Worm (Caenorhabditis elegans) whole organism, L2 larva: Measurements from ENCODE around the gene ani-1.

Experiments
- C34F6.9 ChIP-seq: fragments of 150-350 bp; optimal IDR thresholded peaks from 2 replicates; lab custom pipeline; 2014; ENCODE audit warnings: missing biosample characterization, missing genetic modification characterization
- F13H6.1 ChIP-seq: sonication (generic microtip); optimal IDR thresholded peaks from 2 replicates; lab custom pipeline; 2016; ENCODE audit warnings: missing genetic modification characterization, missing compliant biosample characterization
- R02D3.7 ChIP-seq: fragments of 150-350 bp; optimal IDR thresholded peaks from 2 replicates; lab custom pipeline; 2014; ENCODE audit warnings: missing biosample characterization, missing genetic modification characterization
- Y55F3AM.14 ChIP-seq: fragments of 200-800 bp; sonication (Bioruptor generic); optimal IDR thresholded peaks from 2 replicates; lab custom pipeline; 2018; ENCODE audit warnings: mild to moderate bottlenecking, missing genetic modification characterization, missing compliant biosample characterization
- ZK546.5 ChIP-seq: sonication (generic microtip); optimal IDR thresholded peaks from 2 replicates; lab custom pipeline; 2017; ENCODE audit warnings: missing biosample characterization, missing genetic modification characterization
- alr-1 ChIP-seq: fragments of 150-350 bp; optimal IDR thresholded peaks from 2 replicates; lab custom pipeline; 2014; ENCODE audit warnings: missing biosample characterization, missing genetic modification characterization
- ama-1 ChIP-seq: fragments of 150-350 bp; optimal IDR thresholded peaks from 2 replicates; lab custom pipeline; 2018; ENCODE audit warnings: inconsistent platforms
- blmp-1 ChIP-seq: sonication (generic microtip); optimal IDR thresholded peaks from 2 replicates; lab custom pipeline; 2017; ENCODE audit warnings: missing genetic modification characterization, mild to moderate bottlenecking, missing compliant biosample characterization, antibody characterized with exemption, moderate library complexity; ENCODE audit not compliant: insufficient read depth
- ceh-16 ChIP-seq: fragments of 150-350 bp; optimal IDR thresholded peaks from 2 replicates; lab custom pipeline; 2014; ENCODE audit warnings: missing biosample characterization, missing genetic modification characterization
- ceh-82 ChIP-seq: fragments of 150-350 bp; optimal IDR thresholded peaks from 2 replicates; lab custom pipeline; 2014; ENCODE audit warnings: missing biosample characterization, missing genetic modification characterization
- crh-2 ChIP-seq: sonication (generic microtip); optimal IDR thresholded peaks from 2 replicates; lab custom pipeline; 2017; ENCODE audit warnings: missing biosample characterization, missing genetic modification characterization
- dmd-4 ChIP-seq: sonication (generic microtip); optimal IDR thresholded peaks from 2 replicates; lab custom pipeline; 2017; ENCODE audit warnings: missing biosample characterization, missing genetic modification characterization
- egl-27 ChIP-seq: sonication (generic microtip); optimal IDR thresholded peaks from 3 replicates; lab custom pipeline; 2017; ENCODE audit warnings: missing biosample characterization, missing genetic modification reagents, missing genetic modification characterization
- elt-1 ChIP-seq: fragments of 150-350 bp; optimal IDR thresholded peaks from 2 replicates; lab custom pipeline; 2014; ENCODE audit warnings: missing biosample characterization, missing genetic modification characterization
- elt-3 ChIP-seq: sonication (generic microtip); optimal IDR thresholded peaks from 2 replicates; lab custom pipeline; 2017; ENCODE audit warnings: missing biosample characterization, missing genetic modification characterization
- gmeb-1 ChIP-seq: fragments of 150-350 bp; optimal IDR thresholded peaks from 2 replicates; lab custom pipeline; 2014; ENCODE audit warnings: missing biosample characterization, missing genetic modification characterization
- lin-13 ChIP-seq: fragments of 150-350 bp; optimal IDR thresholded peaks from 2 replicates; lab custom pipeline; 2014; ENCODE audit warnings: missing biosample characterization, missing genetic modification reagents, missing genetic modification characterization
- lin-39 ChIP-seq: fragments of 150-350 bp; optimal IDR thresholded peaks from 2 replicates; lab custom pipeline; 2014; ENCODE audit warnings: missing biosample characterization, missing genetic modification reagents, missing genetic modification characterization
- mab-5 ChIP-seq: fragments of 150-350 bp; optimal IDR thresholded peaks from 2 replicates; lab custom pipeline; 2014; ENCODE audit warnings: missing biosample characterization, missing genetic modification characterization
- mbf-1 ChIP-seq: sonication (generic microtip); optimal IDR thresholded peaks from 2 replicates; lab custom pipeline; 2017; ENCODE audit warnings: missing biosample characterization, missing genetic modification characterization
- mdl-1 ChIP-seq, 2 experiments: fragments of 150-350 bp in 1 of 2; sonication (generic microtip) in 1 of 2; optimal IDR thresholded peaks; 2 replicates each; lab custom pipeline; 2017; ENCODE audit warnings: missing biosample characterization in 2 of 2, missing genetic modification characterization in 2 of 2
- nhr-12 ChIP-seq: fragments of 150-350 bp; optimal IDR thresholded peaks from 2 replicates; lab custom pipeline; 2014; ENCODE audit warnings: missing biosample characterization, missing genetic modification characterization
- nhr-129 ChIP-seq: fragments of 150-350 bp; optimal IDR thresholded peaks from 2 replicates; lab custom pipeline; 2014; ENCODE audit warnings: missing biosample characterization, missing genetic modification characterization
- nhr-23 ChIP-seq: fragments of 150-350 bp; optimal IDR thresholded peaks from 2 replicates; lab custom pipeline; 2014; ENCODE audit warnings: missing biosample characterization, missing genetic modification reagents, missing genetic modification characterization
- nhr-77 ChIP-seq: fragments of 150-350 bp; optimal IDR thresholded peaks from 2 replicates; lab custom pipeline; 2014; ENCODE audit warnings: missing biosample characterization, missing genetic modification characterization
- peb-1 ChIP-seq: fragments of 150-350 bp; optimal IDR thresholded peaks from 2 replicates; lab custom pipeline; 2014; ENCODE audit warnings: missing biosample characterization, missing genetic modification characterization
- sem-4 ChIP-seq: fragments of 150-350 bp; optimal IDR thresholded peaks from 2 replicates; lab custom pipeline; 2014; ENCODE audit warnings: missing biosample characterization, missing genetic modification reagents, missing genetic modification characterization
- skn-1 ChIP-seq: sonication (generic microtip); optimal IDR thresholded peaks from 2 replicates; lab custom pipeline; 2017; ENCODE audit warnings: missing biosample characterization, missing genetic modification characterization
- sma-3 ChIP-seq: sonication (generic microtip); optimal IDR thresholded peaks from 2 replicates; lab custom pipeline; 2016; ENCODE audit warnings: missing genetic modification reagents, missing genetic modification characterization, missing compliant biosample characterization
- sma-9 ChIP-seq, 2 experiments: fragments of 150-350 bp in 1 of 2; sonication (generic microtip) in 1 of 2; optimal IDR thresholded peaks; 2 replicates each; lab custom pipeline; 2014 to 2016; ENCODE audit warnings: missing genetic modification characterization in 2 of 2, mild to moderate bottlenecking in 1 of 2, missing biosample characterization in 1 of 2, missing compliant biosample characterization in 1 of 2, missing genetic modification reagents in 1 of 2, moderate library complexity in 1 of 2
- unc-55 ChIP-seq: fragments of 150-350 bp; sonication (generic microtip); optimal IDR thresholded peaks from 3 replicates; lab custom pipeline; 2014; ENCODE audit warnings: missing biosample characterization, missing genetic modification reagents, missing genetic modification characterization
- unc-62 ChIP-seq: fragments of 150-350 bp; optimal IDR thresholded peaks from 2 replicates; lab custom pipeline; 2014; ENCODE audit warnings: missing biosample characterization, missing genetic modification reagents, missing genetic modification characterization
- zag-1 ChIP-seq: fragments of 150-350 bp; optimal IDR thresholded peaks from 2 replicates; lab custom pipeline; 2014; ENCODE audit warnings: missing biosample characterization, missing genetic modification characterization
- ztf-1 ChIP-seq: fragments of 200-800 bp; sonication (Bioruptor generic); conservative IDR thresholded peaks from 2 replicates; pipeline ENCODE4 v1.3.6; 2022; ENCODE audit warnings: missing genetic modification characterization, missing compliant biosample characterization
- ztf-4 ChIP-seq: fragments of 150-350 bp; optimal IDR thresholded peaks from 2 replicates; lab custom pipeline; 2014; ENCODE audit warnings: missing biosample characterization, missing genetic modification characterization

The ani-1 gene

ce11 chrIII:12443880-12444279 is 9.3 kb downstream of the ani-1 start:
- TF ChIP-seq blmp-1 (tag; lab: Kevin White, UChicago) (no peak), ceh-82 (no peak), nhr-23 (tag; lab: Kevin White, UChicago) (no peak), zag-1 (tag; lab: Kevin White, UChicago) (no peak), mdl-1 (tag; optimal IDR thresholded peaks at IDR 0.05; lab: Kevin White, UChicago) (no peak)

ce11 chrIII:12439056-12439455 is 14.1 kb downstream of the ani-1 start:
- TF ChIP-seq nhr-129 (tag; lab: Kevin White, UChicago) = no peak
- no peak for TF ChIP-seq mdl-1 (tag; optimal IDR thresholded peaks at IDR 0.05; lab: Kevin White, UChicago)
- TF ChIP-seq skn-1 (tag; lab: Kevin White, UChicago) = no peak
- TF ChIP-seq lin-39 = no peak
- TF ChIP-seq zag-1 (tag; lab: Kevin White, UChicago) = no peak
- TF ChIP-seq sma-3 (GFP tag; lab: Kevin White, UChicago) = no peak
- TF ChIP-seq alr-1 (tag; lab: Kevin White, UChicago) = no peak
- no peak for TF ChIP-seq gmeb-1 (tag; lab: Kevin White, UChicago)
- TF ChIP-seq mbf-1 (tag; lab: Kevin White, UChicago) = no peak
- no peak for TF ChIP-seq elt-3 (tag; lab: Kevin White, UChicago)
- TF ChIP-seq ama-1 = no peak
- no peak for TF ChIP-seq nhr-12 (tag; lab: Kevin White, UChicago)
- no peak for TF ChIP-seq dmd-4 (tag; lab: Kevin White, UChicago)
- TF ChIP-seq unc-55 (GFP tag; lab: Kevin White, UChicago) = no peak

- TF ChIP-seq sma-9 (GFP tag; optimal IDR thresholded peaks at IDR 0.05; lab: Kevin White, UChicago) (no peak), sma-9 (tag; optimal IDR thresholded peaks at IDR 0.05; lab: Kevin White, UChicago) (no peak), mdl-1 (tag; optimal IDR thresholded peaks at IDR 0.05; lab: Kevin White, UChicago) (no peak), crh-2 (tag; lab: Kevin White, UChicago) (no peak), alr-1 (tag; lab: Kevin White, UChicago) (no peak), nhr-129 (tag; lab: Kevin White, UChicago) (no peak), blmp-1 (tag; lab: Kevin White, UChicago) (no peak), skn-1 (tag; lab: Kevin White, UChicago) (no peak), unc-55 (GFP tag; lab: Kevin White, UChicago) (no peak), R02D3.7 (no peak), nhr-23 (tag; lab: Kevin White, UChicago) (no peak), ceh-82 (no peak), nhr-77 (tag; lab: Kevin White, UChicago) (no peak), unc-62 (no peak), mbf-1 (tag; lab: Kevin White, UChicago) (no peak), egl-27 (tag; lab: Kevin White, UChicago) (no peak), mab-5 (tag; lab: Kevin White, UChicago) (no peak), peb-1 (tag; lab: Kevin White, UChicago) (no peak), ZK546.5 (tag; lab: Kevin White, UChicago) (no peak), ama-1 (no peak)
Measured at ce11 chrIII:12437020-12437419, 16.2 kb downstream of the ani-1 start.

DNA sequence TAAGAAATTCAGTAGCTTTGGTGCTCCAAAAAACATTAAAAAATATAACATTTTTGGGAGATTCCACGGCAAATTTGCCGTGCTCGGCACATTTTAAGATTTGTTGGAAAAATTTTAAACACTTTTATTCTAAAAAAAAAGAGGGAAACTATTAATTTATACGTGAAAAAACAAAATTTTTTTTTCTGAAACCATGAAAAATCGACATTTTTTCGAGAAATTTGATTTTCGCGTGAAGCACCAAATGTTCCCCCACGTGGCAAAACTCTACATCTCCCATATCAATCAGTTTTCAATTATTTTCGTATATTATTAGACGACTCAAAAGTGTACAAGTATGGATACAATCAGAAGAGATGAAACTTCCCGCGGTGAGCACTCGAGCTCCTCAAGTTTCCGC is 17.0 kb downstream of the ani-1 start, which contains the start of gene fbxa-218:
fbxa-218 (plus strand) TSS at position 301 of the 400 bp plus-strand sequence.
- TF ChIP-seq sma-3 (GFP tag; lab: Kevin White, UChicago) (no peak), F13H6.1 (tag; lab: Kevin White, UChicago) (no peak), gmeb-1 (tag; lab: Kevin White, UChicago) (no peak), ztf-1 (GFP tag; lab: Robert Waterston, UW) (no peak), lin-39 (no peak), Y55F3AM.14 (GFP tag; lab: Kevin White, UChicago) (no peak), ZK546.5 (tag; lab: Kevin White, UChicago) (no peak), lin-13 (GFP tag; lab: Kevin White, UChicago) (no peak), sem-4 (tag; lab: Kevin White, UChicago) (no peak), zag-1 (tag; lab: Kevin White, UChicago) (no peak), ceh-16 (tag; lab: Kevin White, UChicago) (no peak), elt-1 (no peak), nhr-129 (tag; lab: Kevin White, UChicago) (no peak), C34F6.9 (no peak), dmd-4 (tag; lab: Kevin White, UChicago) (no peak), elt-3 (tag; lab: Kevin White, UChicago) (no peak), peb-1 (tag; lab: Kevin White, UChicago) (no peak), nhr-77 (tag; lab: Kevin White, UChicago) (no peak), ztf-4 (tag; lab: Kevin White, UChicago) (no peak), mab-5 (tag; lab: Kevin White, UChicago) (no peak)
